Worm (Caenorhabditis elegans) whole organism, L4 larva: ENCODE measurements around the gene F52D2.12.

Experiments
- dpl-1 ChIP-seq: fragments of 150-350 bp; optimal IDR thresholded peaks from 2 replicates; lab custom pipeline; 2014; ENCODE audit warnings: missing biosample characterization, missing genetic modification reagents, missing genetic modification characterization
- gei-8 ChIP-seq: fragments of 200-800 bp; sonication (Bioruptor generic); optimal IDR thresholded peaks from 2 replicates; lab custom pipeline; 2018; ENCODE audit warnings: mild to moderate bottlenecking, missing genetic modification characterization, missing compliant biosample characterization
- mep-1 ChIP-seq: fragments of 150-350 bp; sonication (generic microtip); optimal IDR thresholded peaks from 3 replicates; lab custom pipeline; 2014; ENCODE audit warnings: missing biosample characterization, missing genetic modification characterization
- mes-2 ChIP-seq: sonication (generic microtip); optimal IDR thresholded peaks from 2 replicates; lab custom pipeline; 2016; ENCODE audit warnings: missing genotype, mild to moderate bottlenecking, missing genetic modification characterization, missing compliant biosample characterization; ENCODE audit not compliant: poor library complexity, severe bottlenecking
- pqm-1 ChIP-seq: sonication (generic microtip); optimal IDR thresholded peaks from 2 replicates; lab custom pipeline; 2017; ENCODE audit warnings: missing biosample characterization, missing genetic modification characterization
- zag-1 ChIP-seq: fragments of 150-350 bp; optimal IDR thresholded peaks from 2 replicates; lab custom pipeline; 2014; ENCODE audit warnings: missing biosample characterization, missing genetic modification characterization

ce11 chrX:1972766-1973165, 5.0 kb upstream of the F52D2.12 start:
- TF ChIP-seq pqm-1 (tag; lab: Kevin White, UChicago) (no peak), zag-1 (no peak), mep-1 (no peak), gei-8 (GFP tag; lab: Kevin White, UChicago) (no peak), dpl-1 (no peak), mes-2 (tag; lab: Kevin White, UChicago) (no peak)
